Worm (Caenorhabditis elegans) whole organism, L3 larva: ENCODE measurements around the gene F36A4.1.

Experiments
- R02D3.7 ChIP-seq: fragments of 150-350 bp; optimal IDR thresholded peaks from 2 replicates; lab custom pipeline; 2014; ENCODE audit warnings: missing biosample characterization, missing genetic modification characterization
- aly-2 ChIP-seq: fragments of 150-350 bp; optimal IDR thresholded peaks from 2 replicates; lab custom pipeline; 2014; ENCODE audit warnings: missing biosample characterization, missing genetic modification characterization
- ama-1 ChIP-seq: fragments of 150-350 bp; optimal IDR thresholded peaks from 2 replicates; lab custom pipeline; 2018
- ceh-28 ChIP-seq: fragments of 150-350 bp; optimal IDR thresholded peaks from 2 replicates; lab custom pipeline; 2014; ENCODE audit warnings: missing biosample characterization, missing genetic modification reagents, missing genetic modification characterization
- ceh-82 ChIP-seq: fragments of 150-350 bp; optimal IDR thresholded peaks from 2 replicates; lab custom pipeline; 2014; ENCODE audit warnings: missing biosample characterization, missing genetic modification characterization
- ceh-9 ChIP-seq: sonication (generic microtip); optimal IDR thresholded peaks from 2 replicates; lab custom pipeline; 2018; ENCODE audit warnings: missing biosample characterization, missing genetic modification characterization
- daf-12 ChIP-seq: fragments of 150-350 bp; optimal IDR thresholded peaks from 2 replicates; lab custom pipeline; 2014; ENCODE audit warnings: missing biosample characterization, missing genetic modification reagents, missing genetic modification characterization
- egl-27 ChIP-seq: sonication (generic microtip); optimal IDR thresholded peaks from 4 replicates; lab custom pipeline; 2017; ENCODE audit warnings: missing biosample characterization, missing genetic modification reagents, missing genetic modification characterization
- egl-5 ChIP-seq: fragments of 150-350 bp; optimal IDR thresholded peaks from 2 replicates; lab custom pipeline; 2017; ENCODE audit warnings: missing biosample characterization, missing genetic modification reagents, missing genetic modification characterization, inconsistent platforms
- elt-1 ChIP-seq: fragments of 150-350 bp; optimal IDR thresholded peaks from 2 replicates; lab custom pipeline; 2014; ENCODE audit warnings: missing biosample characterization, missing genetic modification characterization
- elt-2 ChIP-seq: sonication (generic microtip); optimal IDR thresholded peaks from 2 replicates; lab custom pipeline; 2016; ENCODE audit warnings: missing genetic modification reagents, mild to moderate bottlenecking, missing genetic modification characterization, missing compliant biosample characterization
- elt-3 ChIP-seq, 3 experiments: fragments of 150-350 bp in 1 of 3; sonication (generic microtip) in 2 of 3; optimal IDR thresholded peaks; 2 replicates in 2 of 3; 4 replicates in 1 of 3; lab custom pipeline; 2014 to 2017; ENCODE audit warnings: missing biosample characterization in 3 of 3, missing genetic modification characterization in 3 of 3
- fkh-10 ChIP-seq: sonication (generic microtip); optimal IDR thresholded peaks from 2 replicates; lab custom pipeline; 2017; ENCODE audit warnings: missing biosample characterization, missing genetic modification reagents, missing genetic modification characterization
- fkh-2 ChIP-seq: fragments of 150-350 bp; optimal IDR thresholded peaks from 2 replicates; lab custom pipeline; 2014; ENCODE audit warnings: missing biosample characterization, missing genetic modification reagents, missing genetic modification characterization
- hmg-11 ChIP-seq: sonication (generic microtip); optimal IDR thresholded peaks from 2 replicates; lab custom pipeline; 2016; ENCODE audit warnings: missing genetic modification characterization, missing compliant biosample characterization
- jun-1 ChIP-seq: fragments of 150-350 bp; optimal IDR thresholded peaks from 2 replicates; lab custom pipeline; 2014; ENCODE audit warnings: missing biosample characterization, missing genetic modification reagents, missing genetic modification characterization
- lin-15B ChIP-seq: fragments of 150-350 bp; optimal IDR thresholded peaks from 2 replicates; lab custom pipeline; 2014; ENCODE audit warnings: missing biosample characterization, missing genetic modification characterization
- lin-39 ChIP-seq: fragments of 150-350 bp; optimal IDR thresholded peaks from 2 replicates; lab custom pipeline; 2018; ENCODE audit warnings: missing biosample characterization, missing genetic modification reagents, missing genetic modification characterization
- mdl-1 ChIP-seq: fragments of 150-350 bp; optimal IDR thresholded peaks from 2 replicates; lab custom pipeline; 2014; ENCODE audit warnings: missing biosample characterization, missing genetic modification characterization
- mml-1 ChIP-seq: fragments of 150-350 bp; sonication (generic microtip); optimal IDR thresholded peaks from 3 replicates; lab custom pipeline; 2014; ENCODE audit warnings: missing biosample characterization, missing genetic modification characterization
- nhr-11 ChIP-seq: fragments of 150-350 bp; optimal IDR thresholded peaks from 2 replicates; lab custom pipeline; 2014; ENCODE audit warnings: missing biosample characterization, missing genetic modification characterization
- nhr-12 ChIP-seq: fragments of 150-350 bp; optimal IDR thresholded peaks from 2 replicates; lab custom pipeline; 2014; ENCODE audit warnings: missing biosample characterization, missing genetic modification characterization
- nhr-28 ChIP-seq: fragments of 150-350 bp; optimal IDR thresholded peaks from 2 replicates; lab custom pipeline; 2014; ENCODE audit warnings: missing biosample characterization, missing genetic modification characterization
- nhr-43 ChIP-seq: sonication (generic microtip); optimal IDR thresholded peaks from 2 replicates; lab custom pipeline; 2016; ENCODE audit warnings: mild to moderate bottlenecking, missing genetic modification characterization, missing compliant biosample characterization; ENCODE audit not compliant: poor library complexity, severe bottlenecking
- nhr-67 ChIP-seq: fragments of 150-350 bp; optimal IDR thresholded peaks from 2 replicates; lab custom pipeline; 2014; ENCODE audit warnings: missing biosample characterization, missing genetic modification characterization
- nhr-76 ChIP-seq: fragments of 150-350 bp; sonication (generic microtip); optimal IDR thresholded peaks from 5 replicates; lab custom pipeline; 2014; ENCODE audit warnings: missing biosample characterization, missing genetic modification characterization
- pha-4 ChIP-seq: fragments of 150-350 bp; optimal IDR thresholded peaks from 2 replicates; lab custom pipeline; 2014; ENCODE audit warnings: missing biosample characterization, missing genetic modification reagents, missing genetic modification characterization
- pqm-1 ChIP-seq: fragments of 150-350 bp; optimal IDR thresholded peaks from 2 replicates; lab custom pipeline; 2017; ENCODE audit warnings: missing biosample characterization, missing genetic modification characterization, inconsistent platforms
- sea-2 ChIP-seq: fragments of 150-350 bp; sonication (generic microtip); optimal IDR thresholded peaks from 4 replicates; lab custom pipeline; 2014; ENCODE audit warnings: missing biosample characterization, missing genetic modification reagents, missing genetic modification characterization
- skn-1 ChIP-seq: fragments of 150-350 bp; optimal IDR thresholded peaks from 2 replicates; lab custom pipeline; 2014; ENCODE audit warnings: missing biosample characterization, missing genetic modification characterization
- tbx-2 ChIP-seq: sonication (generic microtip); optimal IDR thresholded peaks from 2 replicates; lab custom pipeline; 2016; ENCODE audit warnings: mild to moderate bottlenecking, missing genetic modification characterization, missing compliant biosample characterization
- unc-39 ChIP-seq: sonication (generic microtip); optimal IDR thresholded peaks from 4 replicates; lab custom pipeline; 2017; ENCODE audit warnings: missing biosample characterization, missing genetic modification characterization
- ztf-4 ChIP-seq: fragments of 150-350 bp; optimal IDR thresholded peaks from 2 replicates; lab custom pipeline; 2014; ENCODE audit warnings: missing biosample characterization, missing genetic modification characterization

F36A4.1 gene

DNA sequence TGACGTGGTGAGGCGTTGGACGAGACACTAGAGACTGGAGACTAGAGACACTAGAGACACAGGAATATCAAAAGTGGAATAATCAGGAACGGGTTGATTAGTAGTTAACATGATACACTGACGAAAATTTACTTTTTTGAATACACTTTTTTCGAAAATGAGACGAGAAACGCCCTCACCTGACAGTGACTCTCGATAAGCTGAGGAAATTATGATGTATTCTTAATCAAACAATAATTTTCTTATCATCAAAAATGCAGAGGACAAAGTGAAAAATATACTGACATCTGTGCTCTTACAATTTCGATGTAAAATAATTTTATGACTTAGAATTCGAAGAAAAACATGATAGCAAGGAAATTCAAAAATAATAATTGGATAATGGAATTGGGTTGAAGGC is 12.8 kb upstream of the F36A4.1 start:
- no peak for TF ChIP-seq sea-2 (GFP tag; lab: Kevin White, UChicago)
- no peak for TF ChIP-seq ama-1 (lab: Kevin White, UChicago)
- TF ChIP-seq unc-39 = no peak
- TF ChIP-seq aly-2 (tag; lab: Kevin White, UChicago) = no peak
- peak; percentile 12 for TF ChIP-seq pqm-1
- TF ChIP-seq fkh-2 (tag; lab: Kevin White, UChicago) = no peak
- no peak for TF ChIP-seq ceh-82 (tag; lab: Kevin White, UChicago)
- no peak for TF ChIP-seq R02D3.7 (tag; lab: Kevin White, UChicago)
- TF ChIP-seq ceh-9 (tag; lab: Kevin White, UChicago) = no peak
- TF ChIP-seq jun-1 (tag; lab: Kevin White, UChicago) = peak; percentile 3
- no peak for TF ChIP-seq hmg-11 (tag; lab: Kevin White, UChicago)
- no peak for TF ChIP-seq nhr-28 (tag; lab: Kevin White, UChicago)
- no peak for TF ChIP-seq mml-1
- TF ChIP-seq elt-2 (tag; lab: Kevin White, UChicago) = peak; percentile 82
- no peak for TF ChIP-seq nhr-11 (tag; lab: Kevin White, UChicago)
- no peak for TF ChIP-seq mdl-1 (tag; lab: Kevin White, UChicago)
- TF ChIP-seq, all 47 proteins: peak for 3

DNA sequence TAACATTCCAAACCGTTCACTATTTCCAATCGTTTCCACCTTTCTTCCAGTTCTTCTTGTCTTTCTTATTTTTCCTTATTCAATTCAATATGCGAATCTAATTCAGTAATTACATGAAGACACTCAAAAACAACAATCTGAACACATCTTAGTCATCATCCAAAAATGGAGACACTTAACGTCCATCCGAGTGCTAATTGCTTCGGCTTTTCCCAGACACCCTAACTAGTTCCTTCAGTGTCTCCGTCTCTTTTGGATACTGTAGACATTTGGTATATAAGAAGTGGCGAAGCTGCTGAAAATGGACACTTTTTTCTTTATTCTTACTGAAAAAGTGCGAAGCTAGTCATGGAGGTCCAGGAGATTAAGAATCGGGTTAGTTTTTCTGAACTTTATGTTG is 9.3 kb upstream of the F36A4.1 start, which contains the start of gene col-33:
col-33 (plus strand) TSS at position 301 of the 400 bp plus-strand sequence.
- TF ChIP-seq ceh-9 (tag; lab: Kevin White, UChicago) (no peak), egl-5 (no peak), elt-2 (tag; lab: Kevin White, UChicago) (no peak), ceh-82 (tag; lab: Kevin White, UChicago) (no peak), daf-12 (no peak)

DNA sequence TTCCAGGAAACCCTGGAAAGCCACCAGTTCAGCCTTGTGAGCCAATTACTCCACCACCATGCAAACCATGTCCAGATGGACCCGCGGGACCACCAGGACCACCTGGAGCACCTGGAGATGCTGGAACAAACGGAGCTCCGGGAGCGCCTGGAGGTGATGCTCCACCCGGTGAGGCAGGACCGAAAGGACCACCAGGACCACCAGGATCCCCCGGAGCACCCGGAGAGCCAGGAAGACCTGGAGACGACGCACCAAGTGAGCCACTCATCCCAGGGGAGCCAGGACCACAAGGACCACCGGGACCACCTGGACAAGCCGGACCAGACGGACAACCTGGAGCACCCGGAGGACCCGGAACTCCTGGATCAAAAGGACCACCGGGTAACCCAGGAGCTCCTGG is 7.6 kb upstream of the F36A4.1 start:
- TF ChIP-seq elt-2 (tag; lab: Kevin White, UChicago) (no peak), ama-1 (lab: Kevin White, UChicago) (no peak), ceh-28 (tag; lab: Kevin White, UChicago) (no peak), nhr-12 (no peak), mml-1 (no peak), nhr-67 (tag; lab: Kevin White, UChicago) (no peak), elt-3 (tag; optimal IDR thresholded peaks at IDR 0.05; lab: Kevin White, UChicago) (no peak), skn-1 (tag; lab: Kevin White, UChicago) (no peak), lin-15B (no peak)

DNA sequence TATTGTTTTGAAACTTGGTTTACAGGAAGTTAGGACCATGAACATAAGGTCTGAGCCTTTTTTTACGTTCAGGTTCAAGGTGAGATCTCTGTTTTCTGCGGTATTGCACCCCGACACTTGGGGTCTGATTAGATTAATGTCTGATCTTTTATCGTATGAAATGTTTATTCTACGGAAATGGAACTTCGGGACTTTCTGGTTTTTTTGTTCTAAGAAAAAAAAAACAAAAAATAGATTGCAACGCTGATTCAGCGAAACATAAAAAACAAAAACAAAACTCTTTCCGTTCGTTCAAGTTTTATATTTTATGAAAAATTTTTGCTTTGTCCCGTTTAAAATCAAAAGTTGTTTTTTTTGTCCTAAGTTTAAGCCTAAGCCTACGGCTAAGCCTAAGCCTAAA is 7.0 kb upstream of the F36A4.1 start, which contains the start of gene F36A4.5:
F36A4.5 (plus strand) TSS at position 301 of the 400 bp plus-strand sequence.
- TF ChIP-seq mml-1 = no peak
- no peak for TF ChIP-seq mdl-1 (tag; lab: Kevin White, UChicago)
- TF ChIP-seq, all 47 proteins: peak for 0

DNA sequence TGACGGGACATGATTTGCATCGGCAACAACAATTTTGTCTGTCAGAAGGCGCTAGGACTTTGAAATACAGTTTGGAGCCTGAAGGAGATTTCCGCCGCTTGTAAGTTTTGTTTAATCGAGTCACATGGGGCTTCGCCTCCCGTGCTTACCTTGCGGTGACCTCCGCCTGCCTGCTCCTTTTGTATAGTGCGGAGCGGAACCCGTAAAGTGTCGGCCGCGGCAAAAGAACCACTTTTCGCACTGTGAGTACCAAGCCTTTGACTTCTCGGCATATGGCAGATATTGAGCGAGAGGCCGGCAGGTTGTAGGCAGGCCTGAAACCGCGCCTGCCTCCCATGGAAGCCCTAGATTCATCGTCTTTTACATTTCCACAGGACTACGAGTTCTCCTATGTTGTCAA is 6.3 kb upstream of the F36A4.1 start:
- TF ChIP-seq R02D3.7 (tag; lab: Kevin White, UChicago) (no peak), ceh-9 (tag; lab: Kevin White, UChicago) (no peak), pha-4 (tag; lab: Kevin White, UChicago) (no peak), ceh-82 (tag; lab: Kevin White, UChicago) (no peak), nhr-11 (tag; lab: Kevin White, UChicago) (no peak), tbx-2 (no peak), ztf-4 (tag; lab: Kevin White, UChicago) (no peak), lin-39 (no peak), ama-1 (lab: Kevin White, UChicago) (no peak), egl-27 (tag; lab: Kevin White, UChicago) (no peak), daf-12 (no peak), elt-1 (tag; lab: Kevin White, UChicago) (no peak), fkh-10 (GFP tag; lab: Kevin White, UChicago) (no peak), nhr-76 (no peak), nhr-28 (tag; lab: Kevin White, UChicago) (no peak), egl-5 (no peak), skn-1 (tag; lab: Kevin White, UChicago) (no peak), nhr-43 (tag; lab: Kevin White, UChicago) (no peak)
